Worm (Caenorhabditis elegans) whole organism, L2 larva: Measurements from ENCODE around the gene cfz-2.

Experiments
- F13H6.1 ChIP-seq: sonication (generic microtip); optimal IDR thresholded peaks from 2 replicates; lab custom pipeline; 2016; ENCODE audit warnings: missing genetic modification characterization, missing compliant biosample characterization
- R02D3.7 ChIP-seq: fragments of 150-350 bp; optimal IDR thresholded peaks from 2 replicates; lab custom pipeline; 2014; ENCODE audit warnings: missing biosample characterization, missing genetic modification characterization
- Y55F3AM.14 ChIP-seq: fragments of 200-800 bp; sonication (Bioruptor generic); optimal IDR thresholded peaks from 2 replicates; lab custom pipeline; 2018; ENCODE audit warnings: mild to moderate bottlenecking, missing genetic modification characterization, missing compliant biosample characterization
- alr-1 ChIP-seq: fragments of 150-350 bp; optimal IDR thresholded peaks from 2 replicates; lab custom pipeline; 2014; ENCODE audit warnings: missing biosample characterization, missing genetic modification characterization
- aly-2 ChIP-seq: fragments of 150-350 bp; optimal IDR thresholded peaks from 2 replicates; lab custom pipeline; 2014; ENCODE audit warnings: missing biosample characterization, missing genetic modification characterization
- ama-1 ChIP-seq: fragments of 150-350 bp; optimal IDR thresholded peaks from 2 replicates; lab custom pipeline; 2018; ENCODE audit warnings: inconsistent platforms
- blmp-1 ChIP-seq: sonication (generic microtip); optimal IDR thresholded peaks from 2 replicates; lab custom pipeline; 2017; ENCODE audit warnings: missing genetic modification characterization, mild to moderate bottlenecking, missing compliant biosample characterization, antibody characterized with exemption, moderate library complexity; ENCODE audit not compliant: insufficient read depth
- ceh-16 ChIP-seq: fragments of 150-350 bp; optimal IDR thresholded peaks from 2 replicates; lab custom pipeline; 2014; ENCODE audit warnings: missing biosample characterization, missing genetic modification characterization
- ceh-82 ChIP-seq: fragments of 150-350 bp; optimal IDR thresholded peaks from 2 replicates; lab custom pipeline; 2014; ENCODE audit warnings: missing biosample characterization, missing genetic modification characterization
- crh-2 ChIP-seq: sonication (generic microtip); optimal IDR thresholded peaks from 2 replicates; lab custom pipeline; 2017; ENCODE audit warnings: missing biosample characterization, missing genetic modification characterization
- egl-27 ChIP-seq: sonication (generic microtip); optimal IDR thresholded peaks from 3 replicates; lab custom pipeline; 2017; ENCODE audit warnings: missing biosample characterization, missing genetic modification reagents, missing genetic modification characterization
- elt-1 ChIP-seq: fragments of 150-350 bp; optimal IDR thresholded peaks from 2 replicates; lab custom pipeline; 2014; ENCODE audit warnings: missing biosample characterization, missing genetic modification characterization
- fos-1 ChIP-seq: fragments of 150-350 bp; optimal IDR thresholded peaks from 2 replicates; lab custom pipeline; 2014; ENCODE audit warnings: missing biosample characterization, missing genetic modification characterization
- gmeb-1 ChIP-seq: fragments of 150-350 bp; optimal IDR thresholded peaks from 2 replicates; lab custom pipeline; 2014; ENCODE audit warnings: missing biosample characterization, missing genetic modification characterization
- lin-13 ChIP-seq: fragments of 150-350 bp; optimal IDR thresholded peaks from 2 replicates; lab custom pipeline; 2014; ENCODE audit warnings: missing biosample characterization, missing genetic modification reagents, missing genetic modification characterization
- lin-39 ChIP-seq: fragments of 150-350 bp; optimal IDR thresholded peaks from 2 replicates; lab custom pipeline; 2014; ENCODE audit warnings: missing biosample characterization, missing genetic modification reagents, missing genetic modification characterization
- lsy-2 ChIP-seq, 2 experiments: fragments of 150-350 bp in 1 of 2; sonication (generic microtip) in 1 of 2; optimal IDR thresholded peaks; 2 replicates each; lab custom pipeline; 2014 to 2017; ENCODE audit warnings: missing biosample characterization in 2 of 2, missing genetic modification characterization in 2 of 2
- mab-5 ChIP-seq: fragments of 150-350 bp; optimal IDR thresholded peaks from 2 replicates; lab custom pipeline; 2014; ENCODE audit warnings: missing biosample characterization, missing genetic modification characterization
- mbf-1 ChIP-seq: sonication (generic microtip); optimal IDR thresholded peaks from 2 replicates; lab custom pipeline; 2017; ENCODE audit warnings: missing biosample characterization, missing genetic modification characterization
- nhr-11 ChIP-seq: fragments of 150-350 bp; optimal IDR thresholded peaks from 2 replicates; lab custom pipeline; 2014; ENCODE audit warnings: missing biosample characterization, missing genetic modification characterization
- nhr-12 ChIP-seq: fragments of 150-350 bp; optimal IDR thresholded peaks from 2 replicates; lab custom pipeline; 2014; ENCODE audit warnings: missing biosample characterization, missing genetic modification characterization
- nhr-129 ChIP-seq: fragments of 150-350 bp; optimal IDR thresholded peaks from 2 replicates; lab custom pipeline; 2014; ENCODE audit warnings: missing biosample characterization, missing genetic modification characterization
- nhr-25 ChIP-seq: fragments of 150-350 bp; sonication (generic microtip); optimal IDR thresholded peaks from 3 replicates; lab custom pipeline; 2014; ENCODE audit warnings: missing biosample characterization, missing genetic modification characterization
- nhr-6 ChIP-seq: fragments of 150-350 bp; optimal IDR thresholded peaks from 2 replicates; lab custom pipeline; 2014; ENCODE audit warnings: missing biosample characterization, missing genetic modification characterization
- peb-1 ChIP-seq: fragments of 150-350 bp; optimal IDR thresholded peaks from 2 replicates; lab custom pipeline; 2014; ENCODE audit warnings: missing biosample characterization, missing genetic modification characterization
- skn-1 ChIP-seq: sonication (generic microtip); optimal IDR thresholded peaks from 2 replicates; lab custom pipeline; 2017; ENCODE audit warnings: missing biosample characterization, missing genetic modification characterization
- sma-3 ChIP-seq: sonication (generic microtip); optimal IDR thresholded peaks from 2 replicates; lab custom pipeline; 2016; ENCODE audit warnings: missing genetic modification reagents, missing genetic modification characterization, missing compliant biosample characterization
- sma-9 ChIP-seq, 2 experiments: fragments of 150-350 bp in 1 of 2; sonication (generic microtip) in 1 of 2; optimal IDR thresholded peaks; 2 replicates each; lab custom pipeline; 2014 to 2016; ENCODE audit warnings: missing genetic modification characterization in 2 of 2, mild to moderate bottlenecking in 1 of 2, missing biosample characterization in 1 of 2, missing compliant biosample characterization in 1 of 2, missing genetic modification reagents in 1 of 2, moderate library complexity in 1 of 2
- unc-39 ChIP-seq: fragments of 150-350 bp; optimal IDR thresholded peaks from 2 replicates; lab custom pipeline; 2014; ENCODE audit warnings: missing biosample characterization, missing genetic modification characterization
- unc-62 ChIP-seq: fragments of 150-350 bp; optimal IDR thresholded peaks from 2 replicates; lab custom pipeline; 2014; ENCODE audit warnings: missing biosample characterization, missing genetic modification reagents, missing genetic modification characterization
- zag-1 ChIP-seq: fragments of 150-350 bp; optimal IDR thresholded peaks from 2 replicates; lab custom pipeline; 2014; ENCODE audit warnings: missing biosample characterization, missing genetic modification characterization
- ztf-11 ChIP-seq: sonication (generic microtip); optimal IDR thresholded peaks from 2 replicates; lab custom pipeline; 2017; ENCODE audit warnings: missing biosample characterization, missing genetic modification characterization

The cfz-2 gene

DNA sequence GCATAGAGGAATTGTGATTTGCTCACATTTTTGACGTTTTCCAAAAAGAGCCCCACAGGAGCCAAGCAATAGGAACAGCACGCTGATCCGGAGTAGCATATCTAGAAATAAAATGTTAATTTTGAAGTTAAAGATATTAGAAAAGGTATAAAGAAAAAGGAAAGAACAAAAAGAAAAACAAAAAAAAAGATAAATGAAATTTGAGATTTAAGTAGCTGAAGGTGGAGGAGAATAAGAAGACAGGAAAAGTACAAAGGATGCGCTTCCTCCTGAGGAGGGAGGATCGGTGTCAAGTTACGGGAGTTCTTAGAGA, at the start of gene cfz-2:
Gene cfz-2 (minus strand): TSS at position 101 of the 313 bp plus-strand sequence.
- peak; percentile 29 for TF ChIP-seq F13H6.1 (tag; lab: Kevin White, UChicago)
- no peak for TF ChIP-seq unc-62 (GFP tag; lab: Kevin White, UChicago)

DNA sequence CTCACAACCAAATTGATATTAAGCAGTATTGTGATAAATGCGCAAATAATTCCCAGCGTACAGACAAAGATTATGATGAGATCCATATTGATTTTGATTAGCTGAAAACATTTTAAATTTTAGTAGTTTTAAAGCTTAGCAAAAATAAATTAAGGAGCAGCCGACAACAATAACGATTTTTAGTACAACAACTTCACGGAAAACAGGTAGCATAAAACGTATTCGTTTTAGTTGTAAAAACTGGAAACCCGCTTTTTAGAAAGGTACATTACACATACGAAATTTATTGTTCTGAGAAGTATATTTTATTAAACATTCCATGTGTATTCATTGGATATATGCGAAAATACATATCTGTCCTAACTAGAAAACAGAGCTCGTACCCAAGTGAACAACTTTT, 45.8 kb upstream of the cfz-2 start, which contains the start of gene srbc-36:
Gene srbc-36 (minus strand): TSS at position 101 of the 400 bp plus-strand sequence.
- TF ChIP-seq mab-5 (tag; lab: Kevin White, UChicago) (no peak), skn-1 (tag; lab: Kevin White, UChicago) (no peak), ceh-82 (tag; lab: Kevin White, UChicago) (no peak), Y55F3AM.14 (GFP tag; lab: Kevin White, UChicago) (no peak), gmeb-1 (tag; lab: Kevin White, UChicago) (no peak), blmp-1 (no peak), nhr-129 (tag; lab: Kevin White, UChicago) (no peak), ceh-16 (tag; lab: Kevin White, UChicago) (no peak), lsy-2 (tag; optimal IDR thresholded peaks at IDR 0.05; lab: Kevin White, UChicago) (no peak), fos-1 (tag; lab: Kevin White, UChicago) (no peak), nhr-11 (tag; lab: Kevin White, UChicago) (no peak), crh-2 (tag; lab: Kevin White, UChicago) (no peak)
- TF ChIP-seq, all 48 proteins: peak for 0

ce11 chrV:3486857-3487256, 42.2 kb upstream of the cfz-2 start, which contains the start of gene srbc-32:
TSS of gene srbc-32 (minus strand) at chrV:3486957.
- TF ChIP-seq unc-62 (GFP tag; lab: Kevin White, UChicago) (no peak), lin-13 (GFP tag; lab: Kevin White, UChicago) (no peak), peb-1 (tag; lab: Kevin White, UChicago) (no peak), alr-1 (no peak), nhr-6 (no peak)

DNA sequence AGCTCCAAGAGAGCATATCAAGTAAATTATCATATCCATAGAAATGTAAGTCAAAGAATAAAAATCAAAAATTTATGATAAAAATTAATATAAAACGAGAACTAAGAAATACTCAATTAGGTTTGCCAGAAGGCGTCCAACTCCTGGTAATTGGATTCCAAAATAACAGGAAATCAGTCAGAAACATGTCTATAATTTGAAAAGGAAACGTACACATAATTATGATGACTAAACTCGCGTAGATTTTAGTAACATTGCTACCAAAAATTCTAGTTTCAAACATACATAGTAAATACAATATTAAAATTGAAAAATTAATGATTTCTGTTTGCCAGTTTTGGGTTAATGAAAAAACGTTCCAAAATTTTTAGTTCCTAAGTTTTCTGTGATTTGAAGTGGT, 40.0 kb upstream of the cfz-2 start, which contains the start of gene srbc-33:
Gene srbc-33 (minus strand): TSS at position 101 of the 400 bp plus-strand sequence.
- TF ChIP-seq unc-39 (tag; lab: Kevin White, UChicago), result no peak
- TF ChIP-seq lin-39, result no peak
- no peak for TF ChIP-seq R02D3.7 (tag; lab: Kevin White, UChicago)
- TF ChIP-seq zag-1, result no peak
- TF ChIP-seq crh-2 (tag; lab: Kevin White, UChicago), result no peak
- TF ChIP-seq lin-13 (GFP tag; lab: Kevin White, UChicago), result no peak
- no peak for TF ChIP-seq egl-27 (tag; lab: Kevin White, UChicago)
- TF ChIP-seq, all 48 proteins: peak for 0

ce11 chrV:3482550-3483002, 37.9 kb upstream of the cfz-2 start, which contains the start of gene lys-7:
TSS of gene lys-7 (minus strand) at chrV:3482600.
- TF ChIP-seq alr-1 (no peak), peb-1 (tag; lab: Kevin White, UChicago) (no peak), fos-1 (tag; lab: Kevin White, UChicago) (no peak), sma-9 (GFP tag; optimal IDR thresholded peaks at IDR 0.05; lab: Kevin White, UChicago) (peak; percentile 12), sma-9 (tag; optimal IDR thresholded peaks at IDR 0.05; lab: Kevin White, UChicago) (no peak), nhr-25 (tag; lab: Kevin White, UChicago) (no peak), elt-1 (tag; lab: Kevin White, UChicago) (no peak), mbf-1 (tag; lab: Kevin White, UChicago) (no peak), aly-2 (tag; lab: Kevin White, UChicago) (no peak)

- TF ChIP-seq ceh-16 (tag; lab: Kevin White, UChicago), result no peak
- TF ChIP-seq ztf-11, result no peak
- no peak for TF ChIP-seq nhr-6
- no peak for TF ChIP-seq nhr-12 (tag; lab: Kevin White, UChicago)
- no peak for TF ChIP-seq nhr-11 (tag; lab: Kevin White, UChicago)
- TF ChIP-seq mbf-1 (tag; lab: Kevin White, UChicago), result no peak
- TF ChIP-seq fos-1 (tag; lab: Kevin White, UChicago), result no peak
- no peak for TF ChIP-seq ama-1 (lab: Kevin White, UChicago)
- TF ChIP-seq sma-3 (GFP tag; lab: Kevin White, UChicago), result no peak
- TF ChIP-seq skn-1 (tag; lab: Kevin White, UChicago), result no peak
- TF ChIP-seq gmeb-1 (tag; lab: Kevin White, UChicago), result no peak
These were observed 35.7 kb upstream of the cfz-2 start, which contains the start of gene srbc-30 for ce11 chrV:3480346-3480745. TSS of gene srbc-30 (minus strand) at chrV:3480446.
